Worm (Caenorhabditis elegans): ENCODE measurements around the gene qdpr-1.

ce11 chrIII:13377249-13377648, 16.5 kb upstream of the qdpr-1 start:
- TF ChIP-seq ama-1 (optimal IDR thresholded peaks at IDR 0.05): no peak
- TF ChIP-seq hmbx-1 (tag; optimal IDR thresholded peaks at IDR 0.05): no peak
- no peak for TF ChIP-seq hnd-1 (tag; optimal IDR thresholded peaks at IDR 0.05)
